Worm (Caenorhabditis elegans) whole organism, L3 larva: ENCODE results near the gene math-3.

Source experiments
- daf-12 ChIP-seq: fragments of 150-350 bp; optimal IDR thresholded peaks from 2 replicates; lab custom pipeline; 2014; ENCODE audit warnings: missing biosample characterization, missing genetic modification reagents, missing genetic modification characterization
- elt-2 ChIP-seq: sonication (generic microtip); optimal IDR thresholded peaks from 2 replicates; lab custom pipeline; 2016; ENCODE audit warnings: missing genetic modification reagents, mild to moderate bottlenecking, missing genetic modification characterization, missing compliant biosample characterization
- fkh-10 ChIP-seq: sonication (generic microtip); optimal IDR thresholded peaks from 2 replicates; lab custom pipeline; 2017; ENCODE audit warnings: missing biosample characterization, missing genetic modification reagents, missing genetic modification characterization
- fos-1 ChIP-seq: fragments of 150-350 bp; optimal IDR thresholded peaks from 2 replicates; lab custom pipeline; 2014; ENCODE audit warnings: missing biosample characterization, missing genetic modification characterization
- mml-1 ChIP-seq: fragments of 150-350 bp; sonication (generic microtip); optimal IDR thresholded peaks from 3 replicates; lab custom pipeline; 2014; ENCODE audit warnings: missing biosample characterization, missing genetic modification characterization
- nhr-11 ChIP-seq: fragments of 150-350 bp; optimal IDR thresholded peaks from 2 replicates; lab custom pipeline; 2014; ENCODE audit warnings: missing biosample characterization, missing genetic modification characterization
- nhr-237 ChIP-seq: fragments of 150-350 bp; optimal IDR thresholded peaks from 2 replicates; lab custom pipeline; 2014; ENCODE audit warnings: missing biosample characterization, missing genetic modification characterization
- nhr-28 ChIP-seq: fragments of 150-350 bp; optimal IDR thresholded peaks from 2 replicates; lab custom pipeline; 2014; ENCODE audit warnings: missing biosample characterization, missing genetic modification characterization
- nhr-77 ChIP-seq: fragments of 150-350 bp; optimal IDR thresholded peaks from 2 replicates; lab custom pipeline; 2014; ENCODE audit warnings: missing biosample characterization, missing genetic modification characterization
- skn-1 ChIP-seq: fragments of 150-350 bp; optimal IDR thresholded peaks from 2 replicates; lab custom pipeline; 2014; ENCODE audit warnings: missing biosample characterization, missing genetic modification characterization
- snpc-4 ChIP-seq: fragments of 150-350 bp; optimal IDR thresholded peaks from 2 replicates; lab custom pipeline; 2014; ENCODE audit warnings: missing biosample characterization, missing genetic modification characterization
- tbx-2 ChIP-seq: sonication (generic microtip); optimal IDR thresholded peaks from 2 replicates; lab custom pipeline; 2016; ENCODE audit warnings: mild to moderate bottlenecking, missing genetic modification characterization, missing compliant biosample characterization
- unc-62 ChIP-seq: fragments of 150-350 bp; sonication (generic microtip); optimal IDR thresholded peaks from 4 replicates; lab custom pipeline; 2014; ENCODE audit warnings: missing biosample characterization, missing genetic modification reagents, missing genetic modification characterization
- ztf-11 ChIP-seq: fragments of 150-350 bp; optimal IDR thresholded peaks from 2 replicates; lab custom pipeline; 2014; ENCODE audit warnings: missing biosample characterization, missing genetic modification characterization

DNA sequence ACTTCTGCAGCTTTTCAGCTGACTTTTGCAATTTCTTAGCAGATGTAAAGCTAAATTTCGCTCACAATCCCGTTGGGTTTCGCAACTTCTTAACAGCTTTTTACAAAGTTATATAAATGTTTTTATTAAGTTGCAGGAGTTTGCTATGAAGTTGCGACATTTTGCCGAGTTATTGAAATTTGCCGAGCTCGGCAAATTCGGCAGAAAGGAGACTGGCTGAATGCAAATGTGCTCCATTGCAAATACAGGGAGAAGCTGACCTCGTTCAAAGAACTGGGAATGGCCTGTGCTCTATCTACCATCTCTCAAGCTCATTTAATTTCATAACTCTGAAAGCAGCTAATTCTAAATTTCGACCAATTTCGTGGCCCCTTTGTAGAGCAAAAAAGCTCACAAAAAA is 12.9 kb downstream of the math-3 start, which contains the start of gene C08F1.11:
- TF ChIP-seq fkh-10 (GFP tag; lab: Kevin White, UChicago) (no peak), tbx-2 (tag; lab: Kevin White, UChicago) (no peak), unc-62 (GFP tag; lab: Kevin White, UChicago) (no peak), nhr-77 (no peak), fos-1 (tag; lab: Kevin White, UChicago) (no peak), mml-1 (no peak), snpc-4 (no peak), ztf-11 (tag; lab: Kevin White, UChicago) (no peak), skn-1 (tag; lab: Kevin White, UChicago) (no peak), elt-2 (tag; lab: Kevin White, UChicago) (no peak), daf-12 (tag; lab: Kevin White, UChicago) (no peak), nhr-11 (tag; lab: Kevin White, UChicago) (no peak), nhr-28 (tag; lab: Kevin White, UChicago) (no peak), nhr-237 (tag; lab: Kevin White, UChicago) (no peak)
